Fruit fly (Drosophila melanogaster) whole organism, wandering third instar larva: ENCODE measurements around the gene Drice.

ENCODE experiments used
- Abd-B ChIP-seq: fragments of >200 bp; optimal IDR thresholded peaks from 2 replicates; lab custom pipeline; 2017; ENCODE audit warnings: missing biosample characterization, missing genetic modification characterization
- CG32264 ChIP-seq: fragments of 200-800 bp; sonication (Bioruptor generic); optimal IDR thresholded peaks from 2 replicates; lab custom pipeline; 2016; ENCODE audit warnings: missing biosample characterization, missing genetic modification characterization
- CG9705 ChIP-seq: fragments of 200-800 bp; sonication (Bioruptor generic); optimal IDR thresholded peaks from 2 replicates; lab custom pipeline; 2018; ENCODE audit warnings: missing biosample characterization, mild to moderate bottlenecking, missing genetic modification characterization
- CrebA ChIP-seq: fragments of 200-800 bp; sonication (Bioruptor generic); optimal IDR thresholded peaks from 2 replicates; lab custom pipeline; 2016; ENCODE audit warnings: missing biosample characterization, mild to moderate bottlenecking, missing genetic modification characterization, borderline replicate concordance
- Dfd ChIP-seq: fragments of >200 bp; optimal IDR thresholded peaks from 2 replicates; lab custom pipeline; 2017; ENCODE audit warnings: missing biosample characterization, missing genetic modification characterization
- Dif ChIP-seq: fragments of 200-275, 200-300 bp; sonication (Bioruptor generic); optimal IDR thresholded peaks from 2 replicates; lab custom pipeline; 2018; ENCODE audit warnings: missing biosample characterization, missing genetic modification characterization; ENCODE audit not compliant: partially characterized antibody
- GATAd ChIP-seq: sonication (Bioruptor generic); optimal IDR thresholded peaks from 2 replicates; lab custom pipeline; 2016; ENCODE audit warnings: missing biosample characterization, missing genetic modification characterization
- HLH106 ChIP-seq: fragments of 200-800 bp; optimal IDR thresholded peaks from 3 replicates; lab custom pipeline; 2019; ENCODE audit warnings: missing biosample characterization, mild to moderate bottlenecking, missing genetic modification characterization, moderate library complexity
- Hnf4 ChIP-seq: fragments of 200-800 bp; sonication (Bioruptor generic); optimal IDR thresholded peaks from 2 replicates; lab custom pipeline; 2016; ENCODE audit warnings: missing biosample characterization, mild to moderate bottlenecking, missing genetic modification characterization
- Hr78 ChIP-seq: fragments of >200 bp; optimal IDR thresholded peaks from 2 replicates; lab custom pipeline; 2017; ENCODE audit warnings: missing biosample characterization, missing genetic modification characterization
- Hr83 ChIP-seq: fragments of 200-300 bp; sonication (Bioruptor generic); optimal IDR thresholded peaks from 2 replicates; lab custom pipeline; 2016; ENCODE audit warnings: missing biosample characterization, mild to moderate bottlenecking, missing genetic modification characterization, moderate library complexity; ENCODE audit not compliant: poor library complexity, severe bottlenecking
- Jra ChIP-seq: sonication (Bioruptor generic); optimal IDR thresholded peaks from 2 replicates; lab custom pipeline; 2016; ENCODE audit warnings: missing biosample characterization, missing genetic modification characterization
- Mio ChIP-seq: sonication (Bioruptor generic); optimal IDR thresholded peaks from 2 replicates; lab custom pipeline; 2016; ENCODE audit warnings: missing biosample characterization, missing genetic modification characterization
- Myc ChIP-seq: fragments of >200 bp; optimal IDR thresholded peaks from 2 replicates; lab custom pipeline; 2017
- N ChIP-seq: fragments of >200 bp; optimal IDR thresholded peaks from 2 replicates; lab custom pipeline; 2018; ENCODE audit warnings: missing biosample characterization, missing external identifiers, missing genetic modification characterization
- OdsH ChIP-seq: fragments of 200-800 bp; sonication (Bioruptor generic); optimal IDR thresholded peaks from 2 replicates; lab custom pipeline; 2016; ENCODE audit warnings: missing biosample characterization, mild to moderate bottlenecking, missing genetic modification characterization
- Rel ChIP-seq, 2 experiments: fragments of 200-800 bp; sonication (Bioruptor generic) in 1 of 2; optimal IDR thresholded peaks; 2 replicates in 1 of 2; 3 replicates in 1 of 2; lab custom pipeline; 2016 to 2019; ENCODE audit warnings: mild to moderate bottlenecking in 2 of 2, missing biosample characterization in 2 of 2, missing genetic modification characterization in 2 of 2, moderate library complexity in 1 of 2
- Sp1 ChIP-seq: fragments of 200-800 bp; sonication (Bioruptor generic); optimal IDR thresholded peaks from 3 replicates; lab custom pipeline; 2019; ENCODE audit warnings: missing biosample characterization, mild to moderate bottlenecking, missing genetic modification characterization, moderate library complexity
- Vsx2 ChIP-seq: fragments of 200-300, 225-300 bp; sonication (Bioruptor generic); optimal IDR thresholded peaks from 2 replicates; lab custom pipeline; 2018; ENCODE audit warnings: missing biosample characterization, missing genetic modification characterization; ENCODE audit not compliant: partially characterized antibody
- br ChIP-seq: fragments of 200-800 bp; sonication (Bioruptor generic); optimal IDR thresholded peaks from 2 replicates; lab custom pipeline; 2016; ENCODE audit warnings: missing biosample characterization, missing genetic modification characterization
- brk ChIP-seq: fragments of 200-800 bp; sonication (Bioruptor generic); optimal IDR thresholded peaks from 2 replicates; lab custom pipeline; 2016; ENCODE audit warnings: missing biosample characterization, mild to moderate bottlenecking, missing genetic modification characterization
- dl ChIP-seq, 2 experiments: fragments of 175-275, 200-275 bp in 1 of 2; fragments of 200-275 bp in 1 of 2; sonication (Bioruptor generic); optimal IDR thresholded peaks; lab custom pipeline; 2018; ENCODE audit warnings: mild to moderate bottlenecking in 2 of 2, missing biosample characterization in 2 of 2, missing genetic modification characterization in 2 of 2, moderate library complexity in 2 of 2; ENCODE audit not compliant: partially characterized antibody in 2 of 2, insufficient read depth in 1 of 2
- dmrt93B ChIP-seq: fragments of 200-800 bp; sonication (Bioruptor generic); optimal IDR thresholded peaks from 2 replicates; lab custom pipeline; 2018; ENCODE audit warnings: missing biosample characterization, mild to moderate bottlenecking, missing genetic modification characterization
- dsf ChIP-seq: sonication (Bioruptor generic); optimal IDR thresholded peaks from 2 replicates; lab custom pipeline; 2016; ENCODE audit warnings: missing biosample characterization, missing genetic modification characterization, borderline replicate concordance
- ey ChIP-seq: fragments of 200-800 bp; sonication (Bioruptor generic); optimal IDR thresholded peaks from 2 replicates; lab custom pipeline; 2016; ENCODE audit warnings: missing biosample characterization, missing genetic modification characterization
- foxo ChIP-seq, 2 experiments: fragments of 200-800 bp; sonication (Bioruptor generic); optimal IDR thresholded peaks; 2 replicates in 1 of 2; 3 replicates in 1 of 2; lab custom pipeline; 2016 to 2017; ENCODE audit warnings: missing biosample characterization in 2 of 2, missing genetic modification characterization in 2 of 2
- fru ChIP-seq: fragments of 200-800 bp; sonication (Bioruptor generic); optimal IDR thresholded peaks from 3 replicates; lab custom pipeline; 2016; ENCODE audit warnings: missing biosample characterization, mild to moderate bottlenecking, missing genetic modification characterization
- h ChIP-seq: fragments of 200-800 bp; sonication (Bioruptor generic); optimal IDR thresholded peaks from 3 replicates; lab custom pipeline; 2016; ENCODE audit warnings: missing biosample characterization, mild to moderate bottlenecking, missing genetic modification characterization
- jim ChIP-seq: fragments of 175-275, 200-325 bp; sonication (Bioruptor generic); optimal IDR thresholded peaks from 2 replicates; lab custom pipeline; 2016; ENCODE audit warnings: missing biosample characterization, mild to moderate bottlenecking, missing genetic modification characterization
- lola ChIP-seq: fragments of >200 bp; optimal IDR thresholded peaks from 2 replicates; lab custom pipeline; 2017; ENCODE audit warnings: missing biosample characterization, missing genetic modification characterization
- pan ChIP-seq: fragments of >200 bp; optimal IDR thresholded peaks from 2 replicates; lab custom pipeline; 2017
- psq ChIP-seq: fragments of 200-800 bp; sonication (Bioruptor generic); optimal IDR thresholded peaks from 3 replicates; lab custom pipeline; 2017; ENCODE audit warnings: missing biosample characterization, mild to moderate bottlenecking, missing genetic modification characterization, moderate library complexity
- rgr ChIP-seq: fragments of 200-800 bp; sonication (Bioruptor generic); optimal IDR thresholded peaks from 3 replicates; lab custom pipeline; 2016; ENCODE audit warnings: missing biosample characterization, mild to moderate bottlenecking, missing genetic modification characterization
- sage ChIP-seq: fragments of 200-800 bp; sonication (Bioruptor generic); optimal IDR thresholded peaks from 2 replicates; lab custom pipeline; 2016; ENCODE audit warnings: missing biosample characterization, mild to moderate bottlenecking, missing genetic modification characterization
- sv ChIP-seq: fragments of 200-800 bp; sonication (Bioruptor generic); optimal IDR thresholded peaks from 3 replicates; lab custom pipeline; 2016; ENCODE audit warnings: missing biosample characterization, missing genetic modification characterization
- tai ChIP-seq: sonication (Bioruptor generic); optimal IDR thresholded peaks from 2 replicates; lab custom pipeline; 2016; ENCODE audit warnings: missing biosample characterization, missing genetic modification characterization
- usp ChIP-seq: fragments of >200 bp; optimal IDR thresholded peaks from 2 replicates; lab custom pipeline; 2017; ENCODE audit warnings: missing biosample characterization, missing genetic modification characterization
- woc ChIP-seq: sonication (Bioruptor generic); optimal IDR thresholded peaks from 2 replicates; lab custom pipeline; 2016; ENCODE audit warnings: missing biosample characterization, mild to moderate bottlenecking, missing genetic modification characterization

Drice gene

DNA sequence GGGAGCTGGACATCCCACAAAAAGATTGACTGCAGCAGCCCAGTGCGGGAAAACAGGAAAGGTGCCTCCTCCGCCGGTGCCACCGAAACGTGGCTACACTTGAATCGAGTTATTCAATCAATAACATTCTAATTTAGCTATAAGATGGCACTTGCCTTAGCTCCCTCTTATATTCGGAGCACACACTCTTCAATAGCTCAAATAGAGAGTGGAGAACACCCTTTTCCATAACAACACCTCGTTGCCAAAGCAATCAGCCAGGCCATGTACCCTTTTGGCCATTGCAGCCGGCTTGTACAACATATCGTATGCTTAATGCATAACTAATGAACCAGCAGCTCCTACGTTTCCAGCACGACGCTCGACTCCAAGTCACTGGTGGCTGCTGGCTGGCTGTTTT is 38.3 kb downstream of the Drice start:
- TF ChIP-seq Abd-B (GFP tag; lab: Kevin White, UChicago) (no peak), sv (GFP tag; lab: Kevin White, UChicago) (no peak), dmrt93B (GFP tag; lab: Kevin White, UChicago) (no peak), Rel (GFP tag; optimal IDR thresholded peaks at IDR 0.05; lab: Kevin White, UChicago) (no peak), Rel (tag; optimal IDR thresholded peaks at IDR 0.05; lab: Kevin White, UChicago) (no peak), dl (GFP tag; optimal IDR thresholded peaks at IDR 0.05; lab: Kevin White, UChicago; ENCODE audit: insufficient read depth in 1 of 2, partially characterized antibody in 2 of 2) (no peak), N (GFP tag; lab: Kevin White, UChicago) (no peak), Dif (GFP tag; lab: Kevin White, UChicago) (no peak), Dfd (GFP tag; lab: Kevin White, UChicago) (no peak), Hr78 (no peak), HLH106 (tag; lab: Kevin White, UChicago) (no peak), jim (GFP tag; lab: Kevin White, UChicago) (no peak), sage (GFP tag; lab: Kevin White, UChicago) (no peak), rgr (GFP tag; lab: Kevin White, UChicago) (no peak), Myc (lab: Kevin White, UChicago) (no peak), fru (GFP tag; lab: Kevin White, UChicago) (no peak), Jra (GFP tag; lab: Kevin White, UChicago) (no peak), pan (lab: Kevin White, UChicago) (no peak), foxo (GFP tag; optimal IDR thresholded peaks at IDR 0.05; lab: Kevin White, UChicago) (no peak)
- TF ChIP-seq, all 38 proteins: peak for 0

DNA sequence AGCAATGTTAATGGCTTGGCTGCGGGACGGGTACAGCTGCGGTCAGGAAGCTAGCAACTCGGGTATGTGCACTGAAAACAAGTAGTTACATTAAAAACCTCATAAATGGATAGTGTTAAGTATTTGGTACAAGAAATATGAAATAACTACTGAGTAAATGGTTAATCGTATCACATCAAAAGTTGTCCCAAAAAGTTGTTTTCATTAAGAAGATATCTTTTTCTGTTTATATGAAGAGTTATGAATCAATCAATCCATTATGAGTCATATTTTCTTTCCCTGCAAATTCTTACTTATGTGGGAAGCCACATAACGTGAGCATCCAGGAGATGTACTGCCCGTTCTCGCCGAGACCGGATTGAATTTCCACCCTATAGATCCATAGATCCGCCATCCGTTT is 39.3 kb downstream of the Drice start:
- TF ChIP-seq rgr (GFP tag; lab: Kevin White, UChicago) (no peak), Vsx2 (GFP tag; lab: Kevin White, UChicago) (no peak), dmrt93B (GFP tag; lab: Kevin White, UChicago) (no peak), Hr78 (no peak), h (GFP tag; lab: Kevin White, UChicago) (no peak), tai (GFP tag; lab: Kevin White, UChicago) (no peak), jim (GFP tag; lab: Kevin White, UChicago) (no peak), foxo (GFP tag; optimal IDR thresholded peaks at IDR 0.05; lab: Kevin White, UChicago) (no peak), dsf (GFP tag; lab: Kevin White, UChicago) (no peak), ey (no peak), pan (lab: Kevin White, UChicago) (no peak), usp (GFP tag; lab: Kevin White, UChicago) (no peak), Hnf4 (GFP tag; lab: Kevin White, UChicago) (no peak), GATAd (GFP tag; lab: Kevin White, UChicago) (no peak), psq (GFP tag; lab: Kevin White, UChicago) (no peak), woc (no peak), Sp1 (GFP tag; lab: Kevin White, UChicago) (no peak), CG32264 (no peak), Rel (GFP tag; optimal IDR thresholded peaks at IDR 0.05; lab: Kevin White, UChicago) (no peak), Rel (tag; optimal IDR thresholded peaks at IDR 0.05; lab: Kevin White, UChicago) (no peak), CG9705 (GFP tag; lab: Kevin White, UChicago) (no peak)

DNA sequence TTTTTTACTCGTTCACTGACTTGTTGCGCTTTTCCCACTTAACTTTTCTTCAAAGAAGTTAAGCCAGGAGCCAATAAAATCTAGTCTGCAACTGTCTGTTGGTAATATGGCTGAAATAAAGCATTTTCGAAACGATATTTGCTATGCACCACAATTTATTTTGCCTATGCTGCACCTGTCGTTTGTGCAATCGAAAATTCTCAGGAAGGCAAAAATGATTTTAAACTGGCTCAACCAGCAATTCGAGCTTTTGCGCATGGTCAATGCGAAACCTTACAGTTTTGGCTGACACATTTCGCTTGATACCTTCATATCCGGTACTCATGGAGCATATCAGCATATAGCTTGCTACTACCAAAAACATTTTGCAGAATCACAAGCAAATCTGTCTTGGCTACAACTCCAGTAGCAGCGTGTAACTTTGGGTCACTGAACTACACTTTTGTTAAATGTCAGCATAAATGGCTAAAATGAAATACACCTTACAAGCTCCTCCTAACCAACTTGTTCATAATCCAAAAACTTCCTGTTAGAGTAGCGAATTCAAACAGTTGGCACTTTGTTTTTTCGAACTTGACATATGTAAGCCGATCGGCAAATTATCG is 40.4 kb downstream of the Drice start:
- TF ChIP-seq CG32264 = no peak
- no peak for TF ChIP-seq CrebA
- no peak for TF ChIP-seq Vsx2 (GFP tag; lab: Kevin White, UChicago)
- no peak for TF ChIP-seq Sp1 (GFP tag; lab: Kevin White, UChicago)
- TF ChIP-seq rgr (GFP tag; lab: Kevin White, UChicago) = no peak
- no peak for TF ChIP-seq fru (GFP tag; lab: Kevin White, UChicago)
- TF ChIP-seq pan (lab: Kevin White, UChicago) = no peak
- TF ChIP-seq Dif (GFP tag; lab: Kevin White, UChicago) = no peak

DNA sequence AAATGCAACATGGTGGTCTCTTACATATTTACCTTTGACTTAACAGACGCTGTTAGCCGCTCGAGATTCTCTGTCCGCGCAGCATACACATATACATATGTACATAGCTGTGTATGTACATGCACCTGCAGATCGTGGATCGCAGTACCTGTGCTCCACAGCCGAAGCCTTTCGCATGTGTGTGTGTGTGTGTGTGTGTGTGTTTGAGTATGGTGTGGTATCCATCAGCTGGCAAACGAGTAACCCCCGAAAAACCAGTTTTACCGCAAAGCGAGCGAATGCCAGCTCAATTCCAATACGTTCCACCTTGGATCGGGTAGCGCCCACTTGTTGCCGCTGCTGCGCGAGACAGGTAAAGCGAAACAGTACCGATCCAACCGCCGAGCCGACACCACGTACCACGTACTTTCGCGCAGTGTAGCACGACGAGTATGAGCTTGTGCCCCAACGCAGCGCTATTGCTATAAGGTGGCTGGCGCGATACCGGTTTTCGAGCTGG is 41.9 kb downstream of the Drice start, which contains the start of gene Cad99C:
TSS of gene Cad99C (plus strand) at position 365 of the 499 bp plus-strand sequence.
- no peak for TF ChIP-seq CG32264
- TF ChIP-seq fru (GFP tag; lab: Kevin White, UChicago) = peak; percentile 44
- peak; percentile 46 for TF ChIP-seq h (GFP tag; lab: Kevin White, UChicago)
- no peak for TF ChIP-seq Hnf4 (GFP tag; lab: Kevin White, UChicago)
- no peak for TF ChIP-seq usp (GFP tag; lab: Kevin White, UChicago)
- no peak for TF ChIP-seq Mio (GFP tag; lab: Kevin White, UChicago)
- TF ChIP-seq woc = no peak
- TF ChIP-seq OdsH (GFP tag; lab: Kevin White, UChicago) = peak; percentile 25
- TF ChIP-seq br = peak; percentile 34
- TF ChIP-seq Sp1 (GFP tag; lab: Kevin White, UChicago) = no peak
- peak; percentile 77 for TF ChIP-seq Dif (GFP tag; lab: Kevin White, UChicago)
- TF ChIP-seq Hr78 = no peak
- no peak for TF ChIP-seq CG9705 (GFP tag; lab: Kevin White, UChicago)
- TF ChIP-seq lola = no peak
- TF ChIP-seq Rel (GFP tag; optimal IDR thresholded peaks at IDR 0.05; lab: Kevin White, UChicago) = no peak
- peak; percentile 37 for TF ChIP-seq Rel (tag; optimal IDR thresholded peaks at IDR 0.05; lab: Kevin White, UChicago)
- no peak for TF ChIP-seq rgr (GFP tag; lab: Kevin White, UChicago)
- peak; percentile 50 for TF ChIP-seq brk
- no peak for TF ChIP-seq GATAd (GFP tag; lab: Kevin White, UChicago)
- TF ChIP-seq Abd-B (GFP tag; lab: Kevin White, UChicago) = no peak
- TF ChIP-seq psq (GFP tag; lab: Kevin White, UChicago) = no peak
- TF ChIP-seq sv (GFP tag; lab: Kevin White, UChicago) = no peak
- TF ChIP-seq HLH106 (tag; lab: Kevin White, UChicago) = no peak
- TF ChIP-seq Myc (lab: Kevin White, UChicago) = no peak
- no peak for TF ChIP-seq ey
- peak; percentile 45 for TF ChIP-seq Hr83
